Fruit fly (Drosophila melanogaster): ENCODE data around the gene CG17544.

CG17544 gene

DNA sequence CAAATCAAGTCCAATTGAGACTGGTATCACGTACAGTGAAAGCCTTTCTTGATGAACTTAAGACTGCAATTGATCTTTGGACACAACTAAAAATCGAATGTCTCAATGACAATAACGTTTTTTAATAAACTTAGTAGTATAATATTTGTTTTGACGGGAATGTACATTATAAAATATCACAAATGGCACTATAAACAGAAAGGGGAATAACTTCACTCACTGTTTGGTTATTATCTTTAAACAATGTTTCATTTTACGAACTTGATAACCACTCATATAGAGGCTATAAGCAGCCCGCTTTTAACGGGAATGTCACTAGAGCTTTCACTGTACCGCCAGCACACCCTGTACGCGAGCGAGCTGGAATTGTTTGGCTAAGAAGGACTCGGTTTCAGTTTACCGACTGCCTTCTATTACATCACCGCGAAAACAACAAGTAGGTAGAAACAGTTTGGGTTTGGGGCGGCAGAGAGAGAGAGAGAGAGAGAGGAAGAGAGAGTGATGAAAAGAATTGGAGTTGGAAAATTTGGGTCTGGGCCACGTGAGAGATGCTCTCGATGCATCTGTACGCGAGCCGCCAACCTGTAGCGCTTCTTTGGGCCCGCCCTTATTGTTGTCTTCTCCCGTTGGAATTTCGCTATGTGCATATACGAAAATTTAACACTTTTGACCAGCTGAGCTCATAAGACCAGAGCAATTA, 526 bp downstream of the CG17544 start (continued):
- TF ChIP-seq CG15011 (GFP tag; optimal IDR thresholded peaks at IDR 0.05) (peak; percentile 4), CG2678 (tag; optimal IDR thresholded peaks at IDR 0.05) (peak; percentile 64), ssp (GFP tag; IDR thresholded peaks at IDR 0.05) (no peak), Spps (tag; optimal IDR thresholded peaks at IDR 0.05) (no peak), CG16815 (GFP tag; optimal IDR thresholded peaks at IDR 0.05) (no peak), Adf1 (GFP tag; IDR thresholded peaks at IDR 0.05) (no peak), MTF-1 (GFP tag; optimal IDR thresholded peaks at IDR 0.05; ENCODE audit: borderline replicate concordance) (no peak), CG10979 (tag; optimal IDR thresholded peaks at IDR 0.05) (no peak), C15 (GFP tag; IDR thresholded peaks at IDR 0.05) (no peak), CG13296 (GFP tag; optimal IDR thresholded peaks at IDR 0.05) (no peak), wor (GFP tag; IDR thresholded peaks at IDR 0.05) (no peak), Ptx1 (GFP tag; IDR thresholded peaks at IDR 0.05) (0 out of 2 replicates have a peak, but pooled peaks have one; percentile 17), az2 (GFP tag; optimal IDR thresholded peaks at IDR 0.05) (peak; percentile 16), Fer1 (GFP tag; optimal IDR thresholded peaks at IDR 0.05) (peak; percentile 27), vvl (GFP tag; IDR thresholded peaks at IDR 0.05) (0 out of 2 replicates have a peak, but pooled peaks have one; percentile 15), shn (GFP tag; optimal IDR thresholded peaks at IDR 0.05) (peak; percentile 16), sna (GFP tag; IDR thresholded peaks at IDR 0.05; ENCODE audit: partially characterized antibody) (no peak), nerfin-1 (tag; optimal IDR thresholded peaks at IDR 0.05) (no peak), pita (GFP tag; optimal IDR thresholded peaks at IDR 0.05) (no peak), Sox100B (GFP tag; optimal IDR thresholded peaks at IDR 0.05) (no peak), CG10267 (tag; optimal IDR thresholded peaks at IDR 0.05) (no peak), jing (GFP tag; optimal IDR thresholded peaks at IDR 0.05) (peak; percentile 6), CG8281 (tag; optimal IDR thresholded peaks at IDR 0.05) (no peak), schlank (tag; optimal IDR thresholded peaks at IDR 0.05) (no peak), mirr (GFP tag; optimal IDR thresholded peaks at IDR 0.05) (no peak), knrl (GFP tag; IDR thresholded peaks at IDR 0.05; ENCODE audit: partially characterized antibody) (no peak), CG4404 (GFP tag; IDR thresholded peaks at IDR 0.05) (no peak), slbo (GFP tag; IDR thresholded peaks at IDR 0.05) (peak; percentile 39), ken (GFP tag; IDR thresholded peaks at IDR 0.05) (no peak), Hr78 (GFP tag; optimal IDR thresholded peaks at IDR 0.05) (no peak), Side (GFP tag; optimal IDR thresholded peaks at IDR 0.05) (no peak), CG9797 (GFP tag; optimal IDR thresholded peaks at IDR 0.05) (no peak), CG8290 (GFP tag; optimal IDR thresholded peaks at IDR 0.05) (no peak), CG8290 (tag; optimal IDR thresholded peaks at IDR 0.05) (peak in 1 of 2 experiments; percentile 8), CG12104 (GFP tag; optimal IDR thresholded peaks at IDR 0.05) (no peak), pb (GFP tag; optimal IDR thresholded peaks at IDR 0.05) (no peak), CG17186 (GFP tag; optimal IDR thresholded peaks at IDR 0.05) (no peak), slp2 (GFP tag; optimal IDR thresholded peaks at IDR 0.05) (no peak), CG2129 (GFP tag; IDR thresholded peaks at IDR 0.05; ENCODE audit: partially characterized antibody) (no peak), lab (GFP tag; optimal IDR thresholded peaks at IDR 0.05) (peak; percentile 32), CG9437 (GFP tag; optimal IDR thresholded peaks at IDR 0.05) (no peak), gsb-n (tag; optimal IDR thresholded peaks at IDR 0.05) (no peak), mam (GFP tag; optimal IDR thresholded peaks at IDR 0.05) (peak; percentile 46), E2f1 (GFP tag; IDR thresholded peaks at IDR 0.05) (no peak), tup (GFP tag; optimal IDR thresholded peaks at IDR 0.05) (no peak), tll (GFP tag; optimal IDR thresholded peaks at IDR 0.05) (no peak), CG16813 (GFP tag; IDR thresholded peaks at IDR 0.05; ENCODE audit: partially characterized antibody) (no peak), B-H1 (GFP tag; IDR thresholded peaks at IDR 0.05) (no peak), Fer3 (tag; optimal IDR thresholded peaks at IDR 0.05) (no peak), tgo (GFP tag; IDR thresholded peaks at IDR 0.05) (no peak)
